Worm (Caenorhabditis elegans): Measurements from ENCODE around the gene lelo-1.

The lelo-1 gene

DNA sequence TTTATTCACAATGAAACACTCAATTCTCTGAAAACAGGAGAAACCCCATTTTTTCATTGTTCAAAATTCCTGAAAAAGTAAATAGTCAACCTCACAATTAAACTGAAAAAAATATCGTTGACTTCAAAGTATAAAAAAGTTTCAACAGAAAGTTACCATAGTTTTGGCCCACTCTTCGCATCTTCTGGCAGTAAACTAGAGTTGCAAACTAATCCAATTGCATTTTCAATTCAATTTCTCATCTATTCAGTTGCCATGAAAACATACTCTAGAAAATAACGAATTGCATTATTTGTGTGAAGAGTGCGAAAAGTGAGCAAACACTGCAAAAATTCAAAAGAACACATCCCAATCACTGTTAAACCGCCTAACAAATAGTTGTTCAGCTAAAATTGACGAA lies 17.5 kb downstream of the lelo-1 start, which contains the start of gene F13H8.3:
Gene F13H8.3 (plus strand): TSS at position 301 of the 400 bp plus-strand sequence.
- TF ChIP-seq nhr-12 (tag; optimal IDR thresholded peaks at IDR 0.05) (no peak), fkh-10 (GFP tag; optimal IDR thresholded peaks at IDR 0.05) (no peak), ceh-9 (tag; optimal IDR thresholded peaks at IDR 0.05) (no peak), nhr-23 (tag; optimal IDR thresholded peaks at IDR 0.05) (no peak), egl-5 (tag; optimal IDR thresholded peaks at IDR 0.05) (no peak), nhr-43 (tag; optimal IDR thresholded peaks at IDR 0.05; ENCODE audit: poor library complexity, severe bottlenecking) (no peak), mdl-1 (tag; optimal IDR thresholded peaks at IDR 0.05) (no peak), fkh-2 (tag; optimal IDR thresholded peaks at IDR 0.05) (no peak), elt-1 (tag; optimal IDR thresholded peaks at IDR 0.05) (no peak), nhr-237 (tag; optimal IDR thresholded peaks at IDR 0.05) (no peak), sea-2 (GFP tag; optimal IDR thresholded peaks at IDR 0.05) (no peak), elt-3 (tag; optimal IDR thresholded peaks at IDR 0.05) (no peak), egl-27 (tag; optimal IDR thresholded peaks at IDR 0.05) (no peak), nhr-25 (tag; optimal IDR thresholded peaks at IDR 0.05) (no peak), unc-39 (tag; optimal IDR thresholded peaks at IDR 0.05) (no peak), zag-1 (tag; optimal IDR thresholded peaks at IDR 0.05) (no peak), skn-1 (tag; optimal IDR thresholded peaks at IDR 0.05) (no peak), pqm-1 (tag; optimal IDR thresholded peaks at IDR 0.05) (no peak), ceh-82 (tag; optimal IDR thresholded peaks at IDR 0.05) (no peak), ZK546.5 (tag; optimal IDR thresholded peaks at IDR 0.05) (no peak)

ce11 chrII:6267983-6268382 lies 21.8 kb downstream of the lelo-1 start, which contains the start of gene F13H8.8:
TSS of gene F13H8.8 (minus strand) at chrII:6268083.
- no peak for TF ChIP-seq zag-1 (tag; optimal IDR thresholded peaks at IDR 0.05)
- TF ChIP-seq daf-12 (tag; optimal IDR thresholded peaks at IDR 0.05): no peak
- no peak for TF ChIP-seq ceh-28 (tag; optimal IDR thresholded peaks at IDR 0.05)
- no peak for TF ChIP-seq elt-1 (tag; optimal IDR thresholded peaks at IDR 0.05)
- TF ChIP-seq sea-2 (GFP tag; optimal IDR thresholded peaks at IDR 0.05): no peak
- TF ChIP-seq snpc-4 (tag; optimal IDR thresholded peaks at IDR 0.05): no peak

DNA sequence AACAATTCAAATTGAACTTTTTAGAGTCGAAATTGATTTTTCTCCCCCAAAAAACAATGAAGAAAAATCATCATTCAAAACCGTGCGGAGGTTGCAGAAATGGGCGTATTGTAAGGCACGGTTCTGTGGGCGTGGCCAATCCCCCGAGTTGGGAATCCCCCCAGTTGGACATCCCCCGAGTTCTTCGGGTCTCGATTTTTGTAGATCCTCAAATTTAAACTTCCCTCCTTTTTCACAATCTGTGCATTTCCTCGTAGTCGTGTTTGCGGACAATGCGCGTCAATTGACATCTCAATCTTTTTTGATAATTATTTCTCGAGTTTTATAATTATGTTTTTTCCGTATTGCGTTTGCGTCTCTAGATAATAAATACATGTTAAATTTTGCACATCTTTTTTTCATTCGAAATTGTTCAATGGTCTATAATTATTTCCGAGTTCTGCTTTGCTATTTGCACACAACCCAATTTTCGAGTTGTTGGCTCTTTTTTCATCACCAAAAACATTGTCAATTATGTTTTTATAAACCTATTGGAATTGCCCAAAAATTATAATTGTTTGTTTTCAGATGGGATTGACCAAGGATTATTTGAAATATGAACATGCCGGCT lies 23.8 kb downstream of the lelo-1 start, which contains the start of gene F13H8.2:
Gene F13H8.2 (plus strand): TSS at position 560 of the 610 bp plus-strand sequence.
- TF ChIP-seq snpc-4 (tag; optimal IDR thresholded peaks at IDR 0.05) (peak; percentile 29), R02D3.7 (tag; optimal IDR thresholded peaks at IDR 0.05) (peak; percentile 55), ceh-82 (tag; optimal IDR thresholded peaks at IDR 0.05) (no peak), lin-39 (tag; optimal IDR thresholded peaks at IDR 0.05) (peak; percentile 39), nhr-11 (tag; optimal IDR thresholded peaks at IDR 0.05) (no peak), hmg-11 (tag; optimal IDR thresholded peaks at IDR 0.05) (peak; percentile 59), daf-12 (tag; optimal IDR thresholded peaks at IDR 0.05) (no peak), lsy-12 (tag; optimal IDR thresholded peaks at IDR 0.05) (peak; percentile 54), elt-3 (tag; optimal IDR thresholded peaks at IDR 0.05) (no peak), egl-5 (tag; optimal IDR thresholded peaks at IDR 0.05) (peak; percentile 59), eor-1 (tag; optimal IDR thresholded peaks at IDR 0.05) (no peak), nfya-1 (tag; optimal IDR thresholded peaks at IDR 0.05; ENCODE audit: insufficient read depth) (peak; percentile 85), jun-1 (tag; optimal IDR thresholded peaks at IDR 0.05) (peak; percentile 40), elt-1 (tag; optimal IDR thresholded peaks at IDR 0.05) (no peak), nhr-23 (tag; optimal IDR thresholded peaks at IDR 0.05) (peak; percentile 80), nhr-25 (tag; optimal IDR thresholded peaks at IDR 0.05) (peak; percentile 63), elt-2 (tag; optimal IDR thresholded peaks at IDR 0.05) (peak; percentile 51), pha-4 (tag; optimal IDR thresholded peaks at IDR 0.05) (peak; percentile 85), ceh-28 (tag; optimal IDR thresholded peaks at IDR 0.05) (peak; percentile 69), lin-15B (tag; optimal IDR thresholded peaks at IDR 0.05) (peak; percentile 72), nhr-43 (tag; optimal IDR thresholded peaks at IDR 0.05; ENCODE audit: poor library complexity, severe bottlenecking) (peak; percentile 71), tbx-2 (tag; optimal IDR thresholded peaks at IDR 0.05) (peak; percentile 63)

- TF ChIP-seq ama-1 (optimal IDR thresholded peaks at IDR 0.05): no peak
- TF ChIP-seq nhr-76 (tag; optimal IDR thresholded peaks at IDR 0.05): no peak
- TF ChIP-seq nhr-77 (tag; optimal IDR thresholded peaks at IDR 0.05): no peak
- no peak for TF ChIP-seq pqm-1 (tag; optimal IDR thresholded peaks at IDR 0.05)
- TF ChIP-seq egl-27 (tag; optimal IDR thresholded peaks at IDR 0.05): no peak
- no peak for TF ChIP-seq pha-4 (tag; optimal IDR thresholded peaks at IDR 0.05)
- TF ChIP-seq nfya-1 (tag; optimal IDR thresholded peaks at IDR 0.05; ENCODE audit: insufficient read depth): peak; percentile 38
- no peak for TF ChIP-seq ztf-11 (tag; optimal IDR thresholded peaks at IDR 0.05)
- peak; percentile 37 for TF ChIP-seq lin-39 (tag; optimal IDR thresholded peaks at IDR 0.05)
- no peak for TF ChIP-seq elt-1 (tag; optimal IDR thresholded peaks at IDR 0.05)
Observed at ce11 chrII:6273916-6274315, 27.8 kb downstream of the lelo-1 start, which contains the start of gene bpl-1. TSS of gene bpl-1 (plus strand) at chrII:6274216.

Data from whole organism, L3 larva.